Worm (Caenorhabditis elegans) whole organism, L1 larva: ENCODE results near the gene T09B9.1.

Experiments
- C16A3.4 ChIP-seq: fragments of 150-350 bp; optimal IDR thresholded peaks from 2 replicates; lab custom pipeline; 2014; ENCODE audit warnings: missing biosample characterization, missing genetic modification characterization
- ceh-88 ChIP-seq: fragments of 200-800 bp; sonication (Bioruptor generic); IDR thresholded peaks from 2 replicates; pipeline ENCODE4 v1.3.6; 2022; ENCODE audit warnings: missing genetic modification characterization, missing compliant biosample characterization
- ceh-90 ChIP-seq: sonication (generic microtip); optimal IDR thresholded peaks from 2 replicates; lab custom pipeline; 2016; ENCODE audit warnings: missing genetic modification characterization, missing compliant biosample characterization
- dpl-1 ChIP-seq, 3 experiments: fragments of 150-350 bp in 2 of 3; sonication (generic microtip) in 1 of 3; optimal IDR thresholded peaks; 2 replicates each; lab custom pipeline; 2014 to 2017; ENCODE audit warnings: missing biosample characterization in 3 of 3, missing genetic modification characterization in 3 of 3, missing genetic modification reagents in 3 of 3
- nhr-11 ChIP-seq: fragments of 150-350 bp; optimal IDR thresholded peaks from 2 replicates; lab custom pipeline; 2014; ENCODE audit warnings: missing biosample characterization, missing genetic modification characterization
- nhr-20 ChIP-seq: sonication (generic microtip); optimal IDR thresholded peaks from 2 replicates; lab custom pipeline; 2016; ENCODE audit warnings: mild to moderate bottlenecking, missing genetic modification characterization, missing compliant biosample characterization
- nhr-76 ChIP-seq: sonication (generic microtip); optimal IDR thresholded peaks from 2 replicates; lab custom pipeline; 2017; ENCODE audit warnings: missing biosample characterization, missing genetic modification characterization
- unc-62 ChIP-seq: fragments of 150-350 bp; optimal IDR thresholded peaks from 2 replicates; lab custom pipeline; 2014; ENCODE audit warnings: missing biosample characterization, missing genetic modification reagents, missing genetic modification characterization
- zag-1 ChIP-seq: fragments of 150-350 bp; optimal IDR thresholded peaks from 2 replicates; lab custom pipeline; 2014; ENCODE audit warnings: missing biosample characterization, missing genetic modification characterization

ce11 chrX:9709462-9709861 is 47.6 kb upstream of the T09B9.1 start, which contains the start of gene F15G9.6:
- TF ChIP-seq ceh-88 (GFP tag; lab: Robert Waterston, UW) (no peak), C16A3.4 (tag; lab: Kevin White, UChicago) (no peak), zag-1 (tag; lab: Kevin White, UChicago) (no peak), nhr-11 (tag; lab: Kevin White, UChicago) (no peak), ceh-90 (tag; lab: Kevin White, UChicago) (no peak), nhr-76 (tag; lab: Kevin White, UChicago) (no peak), unc-62 (GFP tag; lab: Kevin White, UChicago) (no peak), dpl-1 (GFP tag; optimal IDR thresholded peaks at IDR 0.05; lab: Kevin White, UChicago) (no peak), nhr-20 (no peak)
